Worm (Caenorhabditis elegans): ENCODE data around the gene C14B9.3.

The C14B9.3 gene

ce11 chrIII:8126978-8127377 lies 18.4 kb downstream of the C14B9.3 start (continued):
- TF ChIP-seq sdc-2 (tag; optimal IDR thresholded peaks at IDR 0.05) = peak; percentile 37
- TF ChIP-seq nfya-1 (tag; optimal IDR thresholded peaks at IDR 0.05) = peak; percentile 15
- TF ChIP-seq hlh-6 (tag; optimal IDR thresholded peaks at IDR 0.05) = no peak
- no peak for TF ChIP-seq lim-6 (tag; optimal IDR thresholded peaks at IDR 0.05)
- no peak for TF ChIP-seq hlh-15 (tag; optimal IDR thresholded peaks at IDR 0.05)
- TF ChIP-seq pqm-1 (tag; optimal IDR thresholded peaks at IDR 0.05) = no peak
- TF ChIP-seq eyg-1 (tag; optimal IDR thresholded peaks at IDR 0.05) = no peak
- peak; percentile 57 for TF ChIP-seq syd-9 (tag; optimal IDR thresholded peaks at IDR 0.05)
- no peak for TF ChIP-seq gmeb-2 (tag; optimal IDR thresholded peaks at IDR 0.05)
- TF ChIP-seq dmd-4 (tag; optimal IDR thresholded peaks at IDR 0.05; ENCODE audit: borderline replicate concordance) = no peak
- TF ChIP-seq ceh-24 (tag; optimal IDR thresholded peaks at IDR 0.05) = no peak
- TF ChIP-seq ttx-3 (tag; optimal IDR thresholded peaks at IDR 0.05) = no peak
- TF ChIP-seq elt-2 (tag; optimal IDR thresholded peaks at IDR 0.05) = peak; percentile 1
- no peak for TF ChIP-seq ztf-16 (tag; optimal IDR thresholded peaks at IDR 0.05)
- TF ChIP-seq ahr-1 (tag; optimal IDR thresholded peaks at IDR 0.05) = no peak
- TF ChIP-seq nhr-232 (tag; optimal IDR thresholded peaks at IDR 0.05) = no peak
- TF ChIP-seq ceh-30 (tag; optimal IDR thresholded peaks at IDR 0.05) = no peak
- peak; percentile 65 for TF ChIP-seq ceh-31 (tag; optimal IDR thresholded peaks at IDR 0.05)
- TF ChIP-seq nhr-11 (tag; optimal IDR thresholded peaks at IDR 0.05) = no peak
- TF ChIP-seq ceh-34 (tag; optimal IDR thresholded peaks at IDR 0.05) = peak; percentile 38

ce11 chrIII:8129195-8129594 lies 20.6 kb downstream of the C14B9.3 start:
- TF ChIP-seq elt-4 (tag; optimal IDR thresholded peaks at IDR 0.05) (no peak), ceh-9 (tag; optimal IDR thresholded peaks at IDR 0.05) (no peak), ztf-16 (tag; optimal IDR thresholded peaks at IDR 0.05) (no peak), gmeb-2 (tag; optimal IDR thresholded peaks at IDR 0.05) (no peak), pat-9 (tag; optimal IDR thresholded peaks at IDR 0.05) (no peak), hlh-15 (tag; optimal IDR thresholded peaks at IDR 0.05) (no peak), ama-1 (optimal IDR thresholded peaks at IDR 0.05) (no peak), unc-3 (GFP tag; conservative IDR thresholded peaks at IDR 0.05) (no peak), unc-3 (tag; optimal IDR thresholded peaks at IDR 0.05) (no peak), nhr-232 (tag; optimal IDR thresholded peaks at IDR 0.05) (no peak), ttx-3 (tag; optimal IDR thresholded peaks at IDR 0.05) (no peak), ceh-2 (tag; optimal IDR thresholded peaks at IDR 0.05) (no peak), K02D7.2 (tag; optimal IDR thresholded peaks at IDR 0.05) (no peak), ets-4 (tag; optimal IDR thresholded peaks at IDR 0.05) (no peak), pha-2 (tag; optimal IDR thresholded peaks at IDR 0.05) (no peak), dve-1 (tag; optimal IDR thresholded peaks at IDR 0.05) (no peak), syd-9 (tag; optimal IDR thresholded peaks at IDR 0.05) (no peak), ceh-22 (tag; optimal IDR thresholded peaks at IDR 0.05) (no peak), tbx-7 (tag; optimal IDR thresholded peaks at IDR 0.05) (no peak), ceh-14 (tag; optimal IDR thresholded peaks at IDR 0.05) (no peak)

ce11 chrIII:8130177-8130902 lies 21.8 kb downstream of the C14B9.3 start, which contains the start of the genes rpl-21 and C14B9.10:
TSS of gene rpl-21 (minus strand) at chrIII:8130227.
TSS of gene C14B9.10 (plus strand) at chrIII:8130852.
- TF ChIP-seq ceh-31 (tag; optimal IDR thresholded peaks at IDR 0.05) (peak; percentile 64), K09A11.1 (tag; optimal IDR thresholded peaks at IDR 0.05; ENCODE audit: insufficient read depth) (no peak), hlh-30 (tag; optimal IDR thresholded peaks at IDR 0.05; ENCODE audit: insufficient read depth) (peak; percentile 46), ttx-3 (tag; optimal IDR thresholded peaks at IDR 0.05) (no peak), unc-55 (GFP tag; optimal IDR thresholded peaks at IDR 0.05) (peak; percentile 73), nfya-1 (tag; optimal IDR thresholded peaks at IDR 0.05) (peak; percentile 92), dve-1 (tag; optimal IDR thresholded peaks at IDR 0.05) (peak; percentile 28), madf-2 (tag; optimal IDR thresholded peaks at IDR 0.05) (no peak), tbx-7 (tag; optimal IDR thresholded peaks at IDR 0.05) (no peak), elt-2 (tag; optimal IDR thresholded peaks at IDR 0.05) (peak; percentile 23), tbx-2 (tag; optimal IDR thresholded peaks at IDR 0.05) (peak; percentile 49), ceh-18 (tag; optimal IDR thresholded peaks at IDR 0.05) (peak; percentile 27), unc-42 (tag; optimal IDR thresholded peaks at IDR 0.05) (peak; percentile 61)

Data from whole organism, late embryonic.